Fruit fly (Drosophila melanogaster) whole organism, embryonic: ENCODE data around the gene Girdin.

Source experiments
- Bdp1 ChIP-seq: fragments of 200-800 bp; sonication (Bioruptor generic); optimal IDR thresholded peaks from 3 replicates; lab custom pipeline; 2016; ENCODE audit warnings: missing biosample characterization, missing genetic modification characterization
- CG1024 ChIP-seq: fragments of 200-800 bp; sonication (Bioruptor generic); IDR thresholded peaks from 2 replicates; pipeline ENCODE4 v1.3.6; 2022; ENCODE audit warnings: missing biosample characterization, missing genetic modification characterization
- CG11695 ChIP-seq: fragments of 200-800 bp; sonication (Bioruptor generic); IDR thresholded peaks from 3 replicates; pipeline ENCODE4 v1.3.6; 2022; ENCODE audit warnings: missing biosample characterization, missing genetic modification characterization
- CG12299 ChIP-seq: fragments of 200-800 bp; sonication (Bioruptor generic); optimal IDR thresholded peaks from 2 replicates; lab custom pipeline; 2018; ENCODE audit warnings: missing biosample characterization, mild to moderate bottlenecking, missing genetic modification characterization
- CG12391 ChIP-seq: fragments of 200-800 bp; sonication (Bioruptor generic); optimal IDR thresholded peaks from 3 replicates; lab custom pipeline; 2018; ENCODE audit warnings: missing biosample characterization, mild to moderate bottlenecking, missing genetic modification characterization, moderate library complexity
- CG12769 ChIP-seq: fragments of 200-800 bp; sonication (Bioruptor generic); optimal IDR thresholded peaks from 2 replicates; lab custom pipeline; 2019; ENCODE audit warnings: missing biosample characterization, mild to moderate bottlenecking, missing genetic modification characterization, moderate library complexity
- CG14710 ChIP-seq: fragments of 200-800 bp; sonication (Bioruptor generic); optimal IDR thresholded peaks from 3 replicates; lab custom pipeline; 2019; ENCODE audit warnings: missing biosample characterization, mild to moderate bottlenecking, missing genetic modification characterization, moderate library complexity
- CG17359 ChIP-seq: fragments of 200-800 bp; sonication (Bioruptor generic); optimal IDR thresholded peaks from 3 replicates; lab custom pipeline; 2018; ENCODE audit warnings: missing biosample characterization, mild to moderate bottlenecking, missing genetic modification characterization, moderate library complexity
- CG17612 ChIP-seq: fragments of 200-800 bp; sonication (Bioruptor generic); IDR thresholded peaks from 2 replicates; pipeline ENCODE4 v1.3.6; 2022; ENCODE audit warnings: missing biosample characterization, missing genetic modification characterization
- CG18262 ChIP-seq: fragments of 200-800 bp; optimal IDR thresholded peaks from 3 replicates; lab custom pipeline; 2019; ENCODE audit warnings: missing biosample characterization, mild to moderate bottlenecking, missing genetic modification characterization, moderate library complexity
- CG18764 ChIP-seq: fragments of 200-800 bp; sonication (Bioruptor generic); optimal IDR thresholded peaks from 3 replicates; lab custom pipeline; 2016; ENCODE audit warnings: missing biosample characterization, missing genetic modification characterization
- CG3838 ChIP-seq: fragments of 200-800 bp; sonication (Bioruptor generic); optimal IDR thresholded peaks from 3 replicates; lab custom pipeline; 2016; ENCODE audit warnings: missing biosample characterization, missing genetic modification characterization
- CG5953 ChIP-seq: fragments of 200-800 bp; sonication (Bioruptor generic); IDR thresholded peaks from 2 replicates; pipeline ENCODE4 v1.3.6; 2022; ENCODE audit warnings: missing biosample characterization, missing genetic modification characterization
- CG7271 ChIP-seq: fragments of 200-800 bp; sonication (Bioruptor generic); optimal IDR thresholded peaks from 2 replicates; lab custom pipeline; 2018; ENCODE audit warnings: missing biosample characterization, mild to moderate bottlenecking, missing genetic modification characterization, moderate library complexity
- CG7556 ChIP-seq: fragments of 200-800 bp; sonication (Bioruptor generic); optimal IDR thresholded peaks from 2 replicates; lab custom pipeline; 2017; ENCODE audit warnings: missing biosample characterization, mild to moderate bottlenecking, missing genetic modification characterization
- CG7963 ChIP-seq: fragments of 200-800 bp; sonication (Bioruptor generic); IDR thresholded peaks from 3 replicates; pipeline ENCODE4 v1.3.6; 2022; ENCODE audit warnings: missing biosample characterization, missing genetic modification characterization; ENCODE audit not compliant: partially characterized antibody
- Fer3 ChIP-seq: fragments of 200-800 bp; sonication (Bioruptor generic); optimal IDR thresholded peaks from 2 replicates; lab custom pipeline; 2018; ENCODE audit warnings: missing biosample characterization, mild to moderate bottlenecking, missing genetic modification characterization, moderate library complexity
- Hand ChIP-seq: fragments of 200-800 bp; sonication (Bioruptor generic); optimal IDR thresholded peaks from 2 replicates; lab custom pipeline; 2017; ENCODE audit warnings: mild to moderate bottlenecking, missing biosample characterization, missing genetic modification reagents, missing genetic modification characterization
- Hsf ChIP-seq: fragments of 200-800 bp; sonication (Bioruptor generic); optimal IDR thresholded peaks from 3 replicates; lab custom pipeline; 2016; ENCODE audit warnings: missing biosample characterization, missing genetic modification characterization
- Max ChIP-seq: fragments of 200-800 bp; sonication (Bioruptor generic); optimal IDR thresholded peaks from 2 replicates; lab custom pipeline; 2016; ENCODE audit warnings: missing biosample characterization, mild to moderate bottlenecking, missing genetic modification characterization
- Mrtf ChIP-seq: fragments of 200-800 bp; sonication (Bioruptor generic); IDR thresholded peaks from 3 replicates; pipeline ENCODE4 v1.3.6; 2022; ENCODE audit warnings: missing biosample characterization, missing genetic modification characterization
- NC2β ChIP-seq: fragments of 200-800 bp; sonication (Bioruptor generic); optimal IDR thresholded peaks from 2 replicates; lab custom pipeline; 2016; ENCODE audit warnings: missing biosample characterization, missing genetic modification characterization
- Nf-YA ChIP-seq: fragments of 200-800 bp; sonication (Bioruptor generic); IDR thresholded peaks from 2 replicates; pipeline ENCODE4 v1.3.6; 2022; ENCODE audit warnings: missing biosample characterization, missing genetic modification characterization
- Ravus ChIP-seq: fragments of 200-800 bp; sonication (Bioruptor generic); IDR thresholded peaks from 2 replicates; pipeline ENCODE4 v1.3.6; 2022; ENCODE audit warnings: missing biosample characterization, missing genetic modification characterization
- Rx ChIP-seq: fragments of 200-800 bp; sonication (Bioruptor generic); IDR thresholded peaks from 2 replicates; pipeline ENCODE4 v1.3.6; 2022; ENCODE audit warnings: missing biosample characterization, missing genetic modification characterization
- Tbp ChIP-seq: fragments of >200 bp; optimal IDR thresholded peaks from 2 replicates; lab custom pipeline; 2018; ENCODE audit warnings: missing biosample characterization, missing genetic modification characterization
- Vsx1 ChIP-seq: fragments of 200-800 bp; sonication (Bioruptor generic); optimal IDR thresholded peaks from 2 replicates; lab custom pipeline; 2017; ENCODE audit warnings: missing biosample characterization, mild to moderate bottlenecking, missing genetic modification characterization, missing genetic modification reagents
- ab ChIP-seq: fragments of 200-800 bp; sonication (Bioruptor generic); optimal IDR thresholded peaks from 2 replicates; lab custom pipeline; 2016; ENCODE audit warnings: missing biosample characterization, missing genetic modification characterization
- bbx ChIP-seq: fragments of 200-800 bp; sonication (Bioruptor generic); IDR thresholded peaks from 2 replicates; pipeline ENCODE4 v1.3.6; 2022; ENCODE audit warnings: missing biosample characterization, missing genetic modification characterization; ENCODE audit not compliant: partially characterized antibody
- chif ChIP-seq, 2 experiments: fragments of 200-800 bp; sonication (Bioruptor generic); optimal IDR thresholded peaks; 3 replicates each; lab custom pipeline; 2016; ENCODE audit warnings: missing biosample characterization in 2 of 2, missing genetic modification characterization in 2 of 2
- crc ChIP-seq: fragments of 200-800 bp; sonication (Bioruptor generic); optimal IDR thresholded peaks from 2 replicates; lab custom pipeline; 2016; ENCODE audit warnings: missing biosample characterization, missing genetic modification characterization
- dati ChIP-seq: fragments of 200-800 bp; sonication (Bioruptor generic); IDR thresholded peaks from 2 replicates; pipeline ENCODE4 v1.3.6; 2022; ENCODE audit warnings: missing biosample characterization, missing genetic modification characterization
- ewg ChIP-seq: fragments of 200-800 bp; sonication (Bioruptor generic); optimal IDR thresholded peaks from 3 replicates; lab custom pipeline; 2017; ENCODE audit warnings: mild to moderate bottlenecking, missing biosample characterization, missing genetic modification reagents, missing genetic modification characterization
- fd96Cb ChIP-seq: fragments of 200-800 bp; sonication (Bioruptor generic); optimal IDR thresholded peaks from 2 replicates; lab custom pipeline; 2018; ENCODE audit warnings: missing biosample characterization, mild to moderate bottlenecking, missing genetic modification characterization, moderate library complexity
- gem ChIP-seq: fragments of 200-800 bp; sonication (Bioruptor generic); optimal IDR thresholded peaks from 2 replicates; lab custom pipeline; 2019; ENCODE audit warnings: missing biosample characterization, mild to moderate bottlenecking, missing genetic modification characterization, moderate library complexity
- grau ChIP-seq: fragments of 200-800 bp; optimal IDR thresholded peaks from 3 replicates; lab custom pipeline; 2019; ENCODE audit warnings: missing biosample characterization, mild to moderate bottlenecking, missing genetic modification characterization, moderate library complexity
- gsb ChIP-seq: fragments of 200-800 bp; sonication (Bioruptor generic); IDR thresholded peaks from 2 replicates; pipeline ENCODE4 v1.3.6; 2022; ENCODE audit warnings: missing biosample characterization, missing genetic modification characterization
- hkb ChIP-seq, 2 experiments: fragments of 200-800 bp in 1 of 2; fragments of >200 bp in 1 of 2; sonication (Bioruptor generic) in 1 of 2; IDR thresholded peaks in 1 of 2; optimal IDR thresholded peaks in 1 of 2; 2 replicates each; pipeline versions ENCODE4 v1.3.6 to Lab custom; 2017 to 2022; ENCODE audit warnings: missing biosample characterization in 1 of 2, missing genetic modification characterization in 1 of 2
- jing ChIP-seq: fragments of 200-800 bp; sonication (Bioruptor generic); optimal IDR thresholded peaks from 2 replicates; lab custom pipeline; 2018; ENCODE audit warnings: missing biosample characterization, mild to moderate bottlenecking, missing genetic modification characterization
- klu ChIP-seq: fragments of 200-800 bp; sonication (Bioruptor generic); IDR thresholded peaks from 2 replicates; pipeline ENCODE4 v1.3.6; 2022; ENCODE audit warnings: missing biosample characterization, missing genetic modification characterization
- nerfin-2 ChIP-seq: fragments of 200-800 bp; sonication (Bioruptor generic); IDR thresholded peaks from 2 replicates; pipeline ENCODE4 v1.3.6; 2022; ENCODE audit warnings: missing biosample characterization, missing genetic modification characterization; ENCODE audit not compliant: partially characterized antibody
- odd ChIP-seq: fragments of 200-800 bp; sonication (Bioruptor generic); optimal IDR thresholded peaks from 2 replicates; lab custom pipeline; 2017; ENCODE audit warnings: missing biosample characterization, mild to moderate bottlenecking, missing genetic modification characterization
- pan ChIP-seq, 4 experiments: fragments of >200 bp in 3 of 4; fragments of 200-800 bp in 1 of 4; sonication (Bioruptor generic) in 1 of 4; optimal IDR thresholded peaks in 3 of 4; IDR thresholded peaks in 1 of 4; 2 replicates each; pipeline versions ENCODE4 v1.3.6 to Lab custom; 2017 to 2022; ENCODE audit warnings: missing biosample characterization in 2 of 4, missing genetic modification characterization in 2 of 4, mixed read lengths in 1 of 4
- ro ChIP-seq: fragments of 200-800 bp; sonication (Bioruptor generic); IDR thresholded peaks from 2 replicates; pipeline ENCODE4 v1.3.6; 2022; ENCODE audit warnings: missing biosample characterization, missing genetic modification characterization
- sima ChIP-seq: fragments of 200-800 bp; sonication (Bioruptor generic); optimal IDR thresholded peaks from 2 replicates; lab custom pipeline; 2016; ENCODE audit warnings: missing biosample characterization, missing genetic modification characterization
- sr ChIP-seq: fragments of 200-800 bp; sonication (Bioruptor generic); IDR thresholded peaks from 3 replicates; pipeline ENCODE4 v1.3.6; 2022; ENCODE audit warnings: missing biosample characterization, missing genetic modification characterization
- wdn ChIP-seq: fragments of 200-800 bp; sonication (Bioruptor generic); IDR thresholded peaks from 2 replicates; pipeline ENCODE4 v1.3.6; 2022; ENCODE audit warnings: missing biosample characterization, missing genetic modification characterization
- wor ChIP-seq: fragments of 200-800 bp; sonication (Bioruptor generic); IDR thresholded peaks from 2 replicates; pipeline ENCODE4 v1.3.6; 2022; ENCODE audit warnings: missing biosample characterization, missing genetic modification characterization
- yki ChIP-seq: fragments of >200 bp; optimal IDR thresholded peaks from 3 replicates; lab custom pipeline; 2018
- zfh2 ChIP-seq: fragments of 200-800 bp; sonication (Bioruptor generic); optimal IDR thresholded peaks from 2 replicates; lab custom pipeline; 2016; ENCODE audit warnings: missing biosample characterization, missing genetic modification characterization

The Girdin gene

DNA sequence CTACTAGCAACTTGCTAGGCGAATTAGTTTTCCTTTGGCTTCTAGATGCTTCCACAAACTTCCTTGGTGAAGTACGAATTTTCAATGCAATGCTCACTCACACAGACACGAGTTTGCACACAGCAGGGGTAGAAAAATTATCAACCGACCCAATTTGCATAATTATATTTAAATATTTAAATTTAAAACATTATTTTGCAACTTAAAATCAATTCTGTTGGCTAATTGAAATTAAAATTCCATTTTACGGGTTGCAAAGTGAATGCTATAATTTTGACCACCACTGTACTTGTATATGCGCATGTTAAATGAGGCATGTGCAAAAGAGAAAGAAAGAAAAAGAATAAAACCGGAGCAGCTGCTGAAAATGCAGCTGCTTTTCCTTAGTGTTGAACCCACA, 15.3 kb downstream of the Girdin start (continued):
- TF ChIP-seq Max (peak; percentile 86), CG11695 (GFP tag; lab: Robert Waterston, UW) (peak; percentile 97), gsb (GFP tag; lab: Robert Waterston, UW) (peak; percentile 93), hkb (optimal IDR thresholded peaks at IDR 0.05; lab: Kevin White, UChicago) (no peak), hkb (GFP tag; IDR thresholded peaks at IDR 0.05; lab: Robert Waterston, UW) (peak; percentile 97), Ravus (GFP tag; lab: Robert Waterston, UW) (peak; percentile 82), grau (tag; lab: Kevin White, UChicago) (peak; percentile 91), ab (no peak), ewg (GFP tag; lab: Kevin White, UChicago) (peak; percentile 94), wdn (GFP tag; lab: Robert Waterston, UW) (peak; percentile 73), zfh2 (GFP tag; lab: Kevin White, UChicago) (peak; percentile 14), CG3838 (peak; percentile 56), gem (peak; percentile 96), chif (GFP tag; optimal IDR thresholded peaks at IDR 0.05; lab: Kevin White, UChicago) (peak; percentile 47 to 57), klu (GFP tag; lab: Robert Waterston, UW) (peak; percentile 83), dati (GFP tag; lab: Robert Waterston, UW) (peak; percentile 78; the same call in 1 of the 2 replicates), CG12299 (peak; percentile 93), CG7963 (GFP tag; lab: Robert Waterston, UW) (no peak), CG17612 (peak; percentile 70), Hsf (peak; percentile 76), Vsx1 (peak; percentile 86), crc (GFP tag; lab: Kevin White, UChicago) (no peak), CG7556 (GFP tag; lab: Kevin White, UChicago) (peak; percentile 92), fd96Cb (tag; lab: Kevin White, UChicago) (peak; percentile 96), odd (GFP tag; lab: Kevin White, UChicago) (peak; percentile 86), CG14710 (tag; lab: Kevin White, UChicago) (peak; percentile 90), CG18262 (tag; lab: Kevin White, UChicago) (peak; percentile 95), wor (GFP tag; lab: Robert Waterston, UW) (peak; percentile 84), Nf-YA (peak; percentile 88), CG17359 (peak; percentile 98), sima (GFP tag; lab: Kevin White, UChicago) (no peak), jing (peak; percentile 82), yki (no peak), Hand (GFP tag; lab: Kevin White, UChicago) (peak; percentile 90), CG12769 (tag; lab: Kevin White, UChicago) (peak; percentile 90), pan (optimal IDR thresholded peaks at IDR 0.05; lab: Kevin White, UChicago) (no peak), pan (GFP tag; optimal IDR thresholded peaks at IDR 0.05 in 1 of 2, IDR thresholded peaks at IDR 0.05 in 1 of 2) (peak in 1 of 2 experiments; percentile 97), Tbp (GFP tag; lab: Kevin White, UChicago) (no peak), sr (GFP tag; lab: Robert Waterston, UW) (peak; percentile 54; the same call in 1 of the 3 replicates), nerfin-2 (no peak), CG12391 (tag; lab: Kevin White, UChicago) (peak; percentile 95), CG5953 (peak; percentile 93), Rx (GFP tag; lab: Robert Waterston, UW) (peak; percentile 93), ro (GFP tag; lab: Robert Waterston, UW) (peak; percentile 85), Mrtf (GFP tag; lab: Robert Waterston, UW) (peak; percentile 86), Bdp1 (GFP tag; lab: Kevin White, UChicago) (peak; percentile 75), CG7271 (tag; lab: Kevin White, UChicago) (peak; percentile 92), CG18764 (peak; percentile 85), NC2β (GFP tag; lab: Kevin White, UChicago) (peak; percentile 43), Fer3 (peak; percentile 96), CG1024 (GFP tag; lab: Robert Waterston, UW) (peak; percentile 91), bbx (GFP tag; lab: Robert Waterston, UW) (no peak)
